Fruit fly (Drosophila melanogaster): ENCODE results near the gene hiw.
A peak's percentile ranks its signal among the peaks of the same experiment; 100 is the strongest.

Gene hiw

dm6 chrX:15022219-15022618, 41.0 kb downstream of the hiw start (continued):
- TF ChIP-seq lilli (GFP tag; optimal IDR thresholded peaks at IDR 0.05) (peak; percentile 88), pan (optimal IDR thresholded peaks at IDR 0.05) (no peak), pan (GFP tag; optimal IDR thresholded peaks at IDR 0.05 in 1 of 2, IDR thresholded peaks at IDR 0.05 in 1 of 2) (peak in 1 of 2 experiments; percentile 77), CG12219 (GFP tag; optimal IDR thresholded peaks at IDR 0.05) (peak; percentile 81), Hmr (GFP tag; optimal IDR thresholded peaks at IDR 0.05) (peak; percentile 85), CG8281 (tag; optimal IDR thresholded peaks at IDR 0.05) (peak; percentile 75), CG18011 (GFP tag; optimal IDR thresholded peaks at IDR 0.05) (peak; percentile 64), her (GFP tag; optimal IDR thresholded peaks at IDR 0.05) (peak; percentile 90), Lim3 (GFP tag; IDR thresholded peaks at IDR 0.05) (peak; percentile 73; the same call in 1 of the 2 replicates), wek (GFP tag; optimal IDR thresholded peaks at IDR 0.05) (peak; percentile 69), odd (GFP tag; optimal IDR thresholded peaks at IDR 0.05) (peak; percentile 74), knrl (GFP tag; IDR thresholded peaks at IDR 0.05; ENCODE audit: partially characterized antibody) (no peak), CG34422 (GFP tag; IDR thresholded peaks at IDR 0.05) (peak; percentile 81), Poxn (GFP tag; IDR thresholded peaks at IDR 0.05) (0 out of 2 replicates have a peak, but pooled peaks have one; percentile 21), otp (GFP tag; IDR thresholded peaks at IDR 0.05) (peak; percentile 90), kay (GFP tag; optimal IDR thresholded peaks at IDR 0.05) (peak; percentile 59), abd-A (tag; optimal IDR thresholded peaks at IDR 0.05) (no peak), CG11504 (tag; optimal IDR thresholded peaks at IDR 0.05) (peak; percentile 90), Sox102F (GFP tag; optimal IDR thresholded peaks at IDR 0.05) (peak; percentile 92), sug (tag; optimal IDR thresholded peaks at IDR 0.05) (peak; percentile 80), lbe (GFP tag; optimal IDR thresholded peaks at IDR 0.05) (no peak), gem (tag; optimal IDR thresholded peaks at IDR 0.05) (peak; percentile 90), Sin3A (optimal IDR thresholded peaks at IDR 0.05) (no peak), CG13123 (GFP tag; optimal IDR thresholded peaks at IDR 0.05) (peak; percentile 58), tap (tag; optimal IDR thresholded peaks at IDR 0.05) (peak; percentile 85), CG17612 (GFP tag; IDR thresholded peaks at IDR 0.05) (peak; percentile 29; the same call in 1 of the 2 replicates), MESR4 (GFP tag; optimal IDR thresholded peaks at IDR 0.05) (peak; percentile 11), CG7839 (tag; optimal IDR thresholded peaks at IDR 0.05) (peak; percentile 92), B-H2 (GFP tag; optimal IDR thresholded peaks at IDR 0.05) (peak; percentile 80), ara (GFP tag; IDR thresholded peaks at IDR 0.05) (peak; percentile 67), mam (GFP tag; optimal IDR thresholded peaks at IDR 0.05) (peak; percentile 88), Camta (GFP tag; optimal IDR thresholded peaks at IDR 0.05) (peak; percentile 88), inv (GFP tag; IDR thresholded peaks at IDR 0.05; ENCODE audit: partially characterized antibody) (no peak), Fer2 (tag; optimal IDR thresholded peaks at IDR 0.05) (peak; percentile 74), toy (GFP tag; IDR thresholded peaks at IDR 0.05) (no peak), stc (GFP tag; IDR thresholded peaks at IDR 0.05) (peak; percentile 85), br (optimal IDR thresholded peaks at IDR 0.05) (no peak), zen (tag; optimal IDR thresholded peaks at IDR 0.05) (peak; percentile 78), pho (GFP tag; optimal IDR thresholded peaks at IDR 0.05) (peak; percentile 80), CG16815 (GFP tag; optimal IDR thresholded peaks at IDR 0.05) (peak; percentile 71), Dfd (GFP tag; optimal IDR thresholded peaks at IDR 0.05) (no peak), CG10565 (GFP tag; optimal IDR thresholded peaks at IDR 0.05) (peak; percentile 26), PHDP (tag; optimal IDR thresholded peaks at IDR 0.05) (peak; percentile 88), Kr (GFP tag; optimal IDR thresholded peaks at IDR 0.05) (peak; percentile 15), MTF-1 (GFP tag; optimal IDR thresholded peaks at IDR 0.05; ENCODE audit: borderline replicate concordance) (peak; percentile 77), CG32772 (GFP tag; IDR thresholded peaks at IDR 0.05) (peak; percentile 69), HHEX (GFP tag; optimal IDR thresholded peaks at IDR 0.05) (peak; percentile 86), BEAF-32 (GFP tag; optimal IDR thresholded peaks at IDR 0.05) (no peak), CHES-1-like (GFP tag; optimal IDR thresholded peaks at IDR 0.05) (peak; percentile 84), CG14050 (GFP tag; IDR thresholded peaks at IDR 0.05) (peak; percentile 76), dmrt99B (tag; optimal IDR thresholded peaks at IDR 0.05) (peak; percentile 91)
